Fruit fly (Drosophila melanogaster) ovary, adult (tissue): ENCODE data around the gene CG42784.

Experiments
- CG17801 ChIP-seq: fragments of 200-800 bp; optimal IDR thresholded peaks from 2 replicates; lab custom pipeline; 2019; ENCODE audit warnings: missing biosample characterization, mild to moderate bottlenecking, missing genetic modification characterization, moderate library complexity; ENCODE audit not compliant: partially characterized antibody

Gene CG42784

dm6 chr2L:13509533-13510240, 94.5 kb downstream of the CG42784 start:
- TF ChIP-seq CG17801 (GFP tag; lab: Kevin White, UChicago) = no peak

dm6 chr2L:13510870-13511867, 95.9 kb downstream of the CG42784 start:
- TF ChIP-seq CG17801 (GFP tag; lab: Kevin White, UChicago) = no peak

dm6 chr2L:13512182-13513032, 97.2 kb downstream of the CG42784 start:
- TF ChIP-seq CG17801 (GFP tag; lab: Kevin White, UChicago) = peak; percentile 49

- TF ChIP-seq CG17801 (GFP tag; lab: Kevin White, UChicago) = no peak
Observed at dm6 chr2L:13513033-13513330, 97.8 kb downstream of the CG42784 start.

- TF ChIP-seq CG17801 (GFP tag; lab: Kevin White, UChicago) = peak; percentile 33
Observed at dm6 chr2L:13513331-13514261, 98.4 kb downstream of the CG42784 start.

dm6 chr2L:13514262-13514937, 99.2 kb downstream of the CG42784 start:
- peak; percentile 74 for TF ChIP-seq CG17801 (GFP tag; lab: Kevin White, UChicago)

dm6 chr2L:13514945-13515687, 99.9 kb downstream of the CG42784 start:
- no peak for TF ChIP-seq CG17801 (GFP tag; lab: Kevin White, UChicago)

- TF ChIP-seq CG17801 (GFP tag; lab: Kevin White, UChicago) = no peak
Observed at dm6 chr2L:13515688-13516037, 100.4 kb downstream of the CG42784 start.

- no peak for TF ChIP-seq CG17801 (GFP tag; lab: Kevin White, UChicago)
Observed at dm6 chr2L:13521807-13522206, 106.6 kb downstream of the CG42784 start.

- no peak for TF ChIP-seq CG17801 (GFP tag; lab: Kevin White, UChicago)
Observed at dm6 chr2L:13527541-13527940, 112.3 kb downstream of the CG42784 start, which contains the start of gene CG33640. Gene CG33640 (plus strand): TSS chr2L:13527841.

dm6 chr2L:13528742-13529141, 113.5 kb downstream of the CG42784 start, which contains the start of gene CG33641:
Gene CG33641 (plus strand): TSS chr2L:13529042.
- TF ChIP-seq CG17801 (GFP tag; lab: Kevin White, UChicago) = no peak

dm6 chr2L:13529675-13530074, 114.4 kb downstream of the CG42784 start, which contains the start of gene CG33642:
Gene CG33642 (plus strand): TSS chr2L:13529975.
- no peak for TF ChIP-seq CG17801 (GFP tag; lab: Kevin White, UChicago)
